Fruit fly (Drosophila melanogaster) ovary, adult (tissue): Measurements from ENCODE around the gene CG13048.

Experiments
- CG17801 ChIP-seq: fragments of 200-800 bp; optimal IDR thresholded peaks from 2 replicates; lab custom pipeline; 2019; ENCODE audit warnings: missing biosample characterization, mild to moderate bottlenecking, missing genetic modification characterization, moderate library complexity; ENCODE audit not compliant: partially characterized antibody

CG13048 gene

DNA sequence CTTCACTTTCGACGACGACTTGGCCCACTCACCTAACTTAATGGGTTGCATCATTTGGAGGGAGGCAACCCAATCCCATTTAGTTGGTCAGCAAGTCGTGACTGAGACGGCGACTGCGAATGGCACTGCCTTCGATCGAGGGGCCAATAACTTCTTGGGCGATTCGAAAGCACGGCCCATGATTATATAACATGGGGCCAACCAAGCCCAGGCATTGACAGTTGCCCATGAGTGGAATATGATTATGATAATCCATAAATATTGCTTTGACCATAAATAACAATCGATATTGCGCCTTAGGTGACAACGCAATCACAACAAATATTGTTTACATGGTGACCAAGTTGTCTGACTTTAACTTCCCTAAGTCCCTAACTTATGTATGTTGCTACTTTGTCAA lies at the start of gene CG13048:
Gene CG13048 (minus strand): TSS at position 101 of the 400 bp plus-strand sequence.
- no peak for TF ChIP-seq CG17801 (GFP tag; lab: Kevin White, UChicago)

DNA sequence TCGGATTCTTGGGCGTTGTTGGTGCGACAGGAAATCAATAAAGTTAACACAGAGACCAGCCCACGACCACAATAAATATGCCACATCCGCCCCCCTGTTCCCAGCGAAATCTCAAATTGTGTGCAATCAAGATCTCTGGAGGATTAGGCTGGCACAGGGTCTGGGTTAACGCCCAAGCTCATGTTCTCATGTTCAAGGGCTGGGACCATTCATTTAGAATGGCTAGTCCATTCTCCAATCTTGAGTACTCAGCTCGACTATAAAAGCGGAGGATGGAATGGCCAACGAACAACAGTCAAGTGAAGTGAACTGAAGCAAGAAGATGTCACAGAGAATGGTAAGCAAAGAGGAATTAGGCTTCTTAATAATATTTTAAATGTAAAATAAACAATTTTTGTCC lies 49.3 kb upstream of the CG13048 start, which contains the start of gene CG13056:
Gene CG13056 (plus strand): TSS at position 301 of the 400 bp plus-strand sequence.
- no peak for TF ChIP-seq CG17801 (GFP tag; lab: Kevin White, UChicago)

DNA sequence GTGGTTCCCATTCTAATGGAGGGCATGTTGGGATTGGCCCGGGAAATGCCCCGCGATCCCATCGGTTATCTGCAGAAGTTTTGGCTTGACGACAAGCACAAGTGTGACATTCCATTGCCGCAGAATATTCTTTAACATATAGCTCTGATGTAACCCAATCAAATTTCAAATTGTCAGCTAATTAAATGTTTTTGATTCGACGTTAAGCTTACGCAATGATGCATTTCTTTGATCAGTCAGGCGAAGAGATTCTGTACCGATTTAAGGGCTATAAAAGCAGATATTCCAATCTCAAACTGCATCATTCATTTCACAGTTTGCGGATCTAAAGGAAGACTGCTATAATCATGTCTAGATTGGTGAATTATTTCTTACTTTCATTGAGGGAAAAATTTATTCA lies 47.9 kb upstream of the CG13048 start, which contains the start of gene retinin:
Gene retinin (plus strand): TSS at position 301 of the 400 bp plus-strand sequence.
- TF ChIP-seq CG17801 (GFP tag; lab: Kevin White, UChicago) = no peak

DNA sequence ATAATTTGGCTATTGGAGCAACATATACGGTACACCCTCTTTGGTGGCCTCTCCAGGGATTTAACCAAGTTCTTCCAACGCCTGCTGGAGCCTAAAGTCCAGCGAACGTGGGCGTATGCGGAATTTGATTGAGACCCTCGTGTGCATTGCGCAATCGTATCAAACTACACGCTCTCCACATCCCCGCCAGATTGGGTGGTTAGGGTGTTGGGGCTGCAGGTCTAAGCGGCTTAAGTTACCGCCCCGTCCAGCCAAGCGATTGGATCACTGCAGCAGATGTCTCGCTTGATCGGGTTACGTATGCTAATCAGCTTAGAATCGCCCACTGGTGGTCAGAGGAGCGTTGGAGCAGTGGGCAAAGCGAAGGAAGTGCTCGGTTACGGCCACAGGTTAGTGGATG lies 47.0 kb upstream of the CG13048 start, which contains the start of gene CG33060:
Gene CG33060 (plus strand): TSS at position 301 of the 400 bp plus-strand sequence.
- TF ChIP-seq CG17801 (GFP tag; lab: Kevin White, UChicago) = no peak

DNA sequence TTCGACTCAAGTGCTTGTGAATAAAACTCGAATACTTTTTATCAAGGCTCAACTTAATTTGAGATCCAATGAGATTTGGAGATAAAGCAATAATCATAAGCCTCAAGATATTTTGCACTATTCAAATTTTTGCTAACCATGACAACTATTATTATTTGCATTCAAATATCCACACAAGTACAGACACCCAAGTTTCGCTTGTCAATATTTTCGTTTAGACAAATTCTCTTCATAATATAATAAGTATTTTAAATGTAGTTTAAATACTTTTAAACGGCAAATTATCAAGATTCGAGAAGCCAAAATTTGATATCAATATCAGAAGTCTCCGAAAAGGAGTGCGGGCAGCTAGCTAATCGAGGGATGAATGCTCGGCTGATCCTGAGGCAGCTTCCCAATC lies 45.8 kb upstream of the CG13048 start, which contains the start of gene CG33061:
Gene CG33061 (plus strand): TSS at position 301 of the 400 bp plus-strand sequence.
- no peak for TF ChIP-seq CG17801 (GFP tag; lab: Kevin White, UChicago)

DNA sequence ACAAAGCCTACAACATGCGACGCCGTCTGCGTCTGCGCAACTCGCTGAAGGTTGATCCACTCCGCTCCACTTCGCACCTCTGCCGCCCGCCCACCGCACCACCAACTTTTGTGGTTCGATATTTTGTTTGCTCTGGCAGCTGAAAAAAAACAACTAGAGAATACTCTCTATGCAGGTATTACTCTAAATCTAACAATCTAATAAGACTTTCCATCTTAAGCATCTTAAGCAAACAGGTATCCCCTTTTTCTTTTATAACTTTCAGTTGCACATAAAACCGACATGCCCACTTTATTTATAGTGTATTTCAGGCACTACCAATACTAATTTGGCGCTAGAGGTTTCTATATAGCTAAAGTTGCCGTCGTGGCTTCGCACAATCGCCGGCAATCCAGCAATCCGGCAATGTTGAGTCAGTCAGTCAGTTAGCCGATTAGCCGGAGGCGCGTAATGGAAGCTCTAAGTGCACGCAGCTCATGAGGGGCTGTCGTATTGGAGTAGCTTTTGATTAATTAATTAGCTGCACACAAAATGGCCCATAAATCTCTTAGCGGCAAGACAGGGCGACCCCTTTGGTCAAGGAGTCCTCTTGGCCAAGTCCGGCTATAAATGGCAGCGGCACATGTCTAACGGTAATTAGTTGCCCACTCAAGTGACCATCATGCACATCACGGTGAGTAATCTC lies 44.6 kb upstream of the CG13048 start, which contains the start of gene CG13058:
Gene CG13058 (plus strand): TSS at position 635 of the 685 bp plus-strand sequence.
- no peak for TF ChIP-seq CG17801 (GFP tag; lab: Kevin White, UChicago)

DNA sequence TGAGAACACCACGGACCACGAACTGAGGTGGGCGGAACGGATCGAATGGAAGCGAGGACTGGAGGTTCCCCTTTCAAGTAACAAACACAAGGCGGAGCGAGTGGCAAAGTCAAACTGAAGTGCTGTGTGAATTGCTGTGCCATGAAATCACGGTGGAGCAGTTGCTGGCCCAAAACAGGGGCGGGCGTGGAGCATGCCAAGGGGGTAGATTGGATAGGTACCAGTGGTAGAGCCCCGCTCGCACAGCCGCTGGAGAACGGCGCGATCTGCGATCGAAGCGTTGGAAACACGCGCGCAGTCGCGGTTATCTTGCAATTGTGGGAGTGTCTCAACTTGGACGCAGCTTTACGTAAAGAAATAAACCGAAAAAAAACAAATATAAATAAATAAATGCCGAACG lies 44.1 kb upstream of the CG13048 start, which contains the start of gene CG13038:
Gene CG13038 (minus strand): TSS at position 118 of the 400 bp plus-strand sequence.
- TF ChIP-seq CG17801 (GFP tag; lab: Kevin White, UChicago) = no peak

DNA sequence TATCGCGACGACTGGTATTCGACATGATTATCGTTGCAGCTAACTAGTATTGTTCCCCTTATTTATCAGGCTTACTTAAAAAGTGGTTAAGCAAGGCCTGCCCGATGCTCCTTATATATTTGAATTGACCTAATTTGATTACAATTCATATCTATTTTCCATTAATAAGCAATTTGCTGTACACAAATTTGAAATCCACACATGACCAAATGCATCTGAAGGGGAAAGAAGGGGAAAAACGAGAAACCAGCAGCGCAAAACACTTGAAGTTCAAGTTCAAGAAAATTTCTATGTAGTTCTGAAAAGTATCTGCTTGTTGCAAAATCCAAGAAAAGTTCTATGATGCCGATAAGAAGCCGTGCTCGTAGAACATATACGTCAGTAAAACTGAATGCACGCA lies 42.9 kb upstream of the CG13048 start, which contains the start of the genes CG13040 and CG13039:
Gene CG13040 (minus strand): TSS at position 101 of the 400 bp plus-strand sequence.
Gene CG13039 (minus strand): TSS at position 106 of the 400 bp plus-strand sequence.
- no peak for TF ChIP-seq CG17801 (GFP tag; lab: Kevin White, UChicago)

DNA sequence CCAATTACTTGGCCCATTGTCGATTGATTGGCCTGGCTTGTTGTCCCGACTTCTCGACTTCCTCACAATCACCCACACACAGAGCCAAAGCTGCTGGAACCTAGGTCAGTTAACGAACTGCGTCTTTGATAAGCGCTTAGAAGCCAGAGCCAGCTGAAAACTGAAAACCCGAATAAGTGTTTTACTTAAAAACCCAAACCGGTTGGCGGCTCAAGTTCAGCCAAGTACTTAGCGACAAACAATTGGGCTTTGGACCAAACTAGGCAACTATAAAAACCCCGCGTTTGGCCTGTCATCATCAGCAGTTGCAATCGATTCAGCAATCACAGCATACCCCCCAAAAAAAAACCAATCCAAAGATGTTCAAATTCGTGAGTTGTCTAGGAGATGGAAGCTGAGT lies 39.7 kb upstream of the CG13048 start, which contains the start of gene CG13059:
Gene CG13059 (plus strand): TSS at position 301 of the 400 bp plus-strand sequence.
- no peak for TF ChIP-seq CG17801 (GFP tag; lab: Kevin White, UChicago)

DNA sequence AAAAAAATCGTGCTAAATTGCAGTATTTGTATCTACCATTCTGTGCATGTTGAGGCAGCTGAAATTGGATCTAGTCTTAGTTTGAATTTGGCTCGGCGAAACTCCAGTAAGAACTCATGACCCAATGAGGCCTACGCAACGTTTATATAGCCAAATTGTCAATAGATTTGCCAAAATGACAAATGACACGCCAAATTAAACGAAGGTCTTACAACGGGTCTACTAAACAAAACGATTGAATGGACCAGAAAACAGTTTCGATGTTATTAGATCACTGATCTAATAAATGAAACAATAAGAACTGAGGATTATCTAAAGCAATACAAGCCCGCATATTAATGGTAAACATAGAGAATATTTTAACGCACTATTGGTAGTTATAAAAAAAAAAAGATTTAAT lies 37.5 kb upstream of the CG13048 start, which contains the start of gene CG42718:
Gene CG42718 (minus strand): TSS at position 101 of the 400 bp plus-strand sequence.
- no peak for TF ChIP-seq CG17801 (GFP tag; lab: Kevin White, UChicago)

DNA sequence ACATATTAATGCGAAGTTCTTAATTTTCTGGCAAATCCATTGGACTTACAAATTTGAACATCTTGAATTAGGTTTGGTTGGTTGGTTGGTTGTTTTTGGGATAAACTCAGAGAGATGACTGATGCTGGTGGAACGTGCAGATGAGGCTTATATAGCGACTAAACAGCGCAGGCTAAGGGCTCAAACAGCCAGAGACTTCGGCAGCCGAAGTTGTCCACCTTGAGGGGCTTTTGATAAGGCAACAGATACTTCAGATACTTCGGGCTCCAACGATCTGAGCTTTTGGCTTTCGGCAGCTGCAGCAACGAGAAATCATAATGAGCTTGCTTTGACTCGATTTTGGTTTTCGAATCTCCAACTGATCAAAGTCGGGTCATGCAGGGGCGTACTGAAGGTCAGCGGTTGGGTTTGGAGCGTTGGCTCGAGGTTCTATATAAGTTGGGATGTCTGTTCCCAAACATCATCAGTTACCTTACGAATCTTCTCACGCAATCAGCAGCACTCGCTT lies 35.7 kb upstream of the CG13048 start, which contains the start of the genes CG13041 and CG13060:
Gene CG13041 (minus strand): TSS at position 128 of the 508 bp plus-strand sequence.
Gene CG13060 (plus strand): TSS at position 458 of the 508 bp plus-strand sequence.
- TF ChIP-seq CG17801 (GFP tag; lab: Kevin White, UChicago) = no peak

DNA sequence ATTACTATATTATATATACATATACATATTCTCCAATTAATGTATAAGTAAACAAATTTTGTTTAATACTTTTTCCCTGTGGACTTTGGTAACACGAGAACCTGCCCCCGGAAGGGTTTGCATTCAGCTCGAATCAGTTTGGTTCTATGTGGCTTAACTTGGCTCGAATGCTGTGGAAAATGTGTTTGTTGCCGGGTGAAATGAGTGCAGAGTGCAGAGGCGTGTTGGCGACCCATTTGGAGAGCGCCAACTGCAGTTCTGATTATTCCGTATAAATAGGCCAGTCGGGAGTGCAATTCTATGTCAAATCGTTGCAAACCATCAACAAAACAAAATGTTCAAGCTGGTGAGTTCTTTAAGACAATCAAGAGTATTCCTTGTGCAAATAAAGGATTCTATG lies 34.0 kb upstream of the CG13048 start, which contains the start of gene Nplp3:
Gene Nplp3 (plus strand): TSS at position 301 of the 400 bp plus-strand sequence.
- TF ChIP-seq CG17801 (GFP tag; lab: Kevin White, UChicago) = no peak

DNA sequence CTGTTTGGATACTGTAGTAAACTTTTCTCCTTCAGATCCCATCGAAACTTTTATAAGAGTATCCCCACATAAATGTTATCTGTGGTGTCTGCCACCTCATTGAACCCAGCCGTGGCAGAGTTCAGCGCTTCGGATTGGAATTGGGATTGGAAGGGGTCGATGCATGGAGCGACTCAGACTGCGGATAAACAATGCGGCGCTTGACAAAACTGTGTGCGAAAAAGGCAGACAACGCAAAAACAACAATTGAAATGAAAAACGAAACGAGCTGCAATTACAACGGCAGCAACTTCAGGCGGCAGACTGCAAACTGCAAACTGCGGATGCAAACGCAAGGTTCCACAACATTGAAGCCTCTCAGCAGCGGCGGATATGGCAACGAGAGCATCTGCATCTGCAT lies 30.3 kb upstream of the CG13048 start, which contains the start of gene CG13062:
Gene CG13062 (plus strand): TSS at position 301 of the 400 bp plus-strand sequence.
- no peak for TF ChIP-seq CG17801 (GFP tag; lab: Kevin White, UChicago)

DNA sequence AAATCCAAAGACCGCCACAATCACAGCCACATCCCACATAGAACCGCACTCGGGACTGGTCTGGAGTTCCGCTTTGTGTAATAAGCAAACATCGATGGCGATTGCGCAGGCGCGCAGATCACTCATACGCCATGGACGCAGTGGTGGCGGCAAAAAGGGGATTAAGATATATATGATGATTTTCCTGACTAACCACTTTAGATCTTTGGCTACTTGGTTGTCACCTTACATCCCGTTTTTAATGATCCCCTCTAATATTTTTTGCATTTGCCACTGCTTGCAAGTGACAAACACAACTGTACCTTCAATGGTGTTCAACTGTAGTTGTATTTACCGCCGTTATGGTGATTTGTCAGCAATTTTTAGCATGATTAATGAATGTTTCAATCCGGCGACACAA lies 26.3 kb upstream of the CG13048 start:
- no peak for TF ChIP-seq CG17801 (GFP tag; lab: Kevin White, UChicago)

DNA sequence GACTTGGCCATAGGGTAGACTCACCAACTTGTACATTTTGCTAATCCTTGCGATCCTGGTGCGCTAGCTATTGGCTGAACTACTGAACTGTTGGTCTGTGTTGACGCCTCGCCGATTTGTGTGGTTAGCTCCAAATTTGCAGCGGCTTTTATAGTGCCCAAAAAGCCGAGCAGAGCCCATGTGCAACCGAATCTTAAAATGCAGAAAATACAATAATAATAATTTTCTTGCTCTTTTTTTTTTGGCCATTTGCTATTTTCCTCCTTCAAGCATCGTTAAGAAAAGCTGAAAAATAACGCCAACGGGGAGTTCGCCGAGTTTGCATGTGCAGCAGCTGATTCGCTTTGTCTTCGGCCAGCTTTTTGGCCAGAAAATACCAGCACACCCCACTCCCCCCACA lies 24.7 kb upstream of the CG13048 start, which contains the start of gene CG13042:
Gene CG13042 (minus strand): TSS at position 101 of the 400 bp plus-strand sequence.
- no peak for TF ChIP-seq CG17801 (GFP tag; lab: Kevin White, UChicago)
